Fruit fly (Drosophila melanogaster) whole organism: ENCODE measurements around the gene CG16713.

Experiments used
- CG8478 ChIP-seq: fragments of >200 bp; optimal IDR thresholded peaks from 2 replicates; lab custom pipeline; 2018; ENCODE audit warnings: inconsistent platforms
- EcR ChIP-seq, 2 experiments: fragments of >200 bp; optimal IDR thresholded peaks; 2 replicates each; lab custom pipeline; 2017; ENCODE audit warnings: missing biosample characterization in 2 of 2, missing genetic modification characterization in 2 of 2, missing genetic modification reagents in 2 of 2
- pan ChIP-seq: fragments of >200 bp; optimal IDR thresholded peaks from 2 replicates; lab custom pipeline; 2017

DNA sequence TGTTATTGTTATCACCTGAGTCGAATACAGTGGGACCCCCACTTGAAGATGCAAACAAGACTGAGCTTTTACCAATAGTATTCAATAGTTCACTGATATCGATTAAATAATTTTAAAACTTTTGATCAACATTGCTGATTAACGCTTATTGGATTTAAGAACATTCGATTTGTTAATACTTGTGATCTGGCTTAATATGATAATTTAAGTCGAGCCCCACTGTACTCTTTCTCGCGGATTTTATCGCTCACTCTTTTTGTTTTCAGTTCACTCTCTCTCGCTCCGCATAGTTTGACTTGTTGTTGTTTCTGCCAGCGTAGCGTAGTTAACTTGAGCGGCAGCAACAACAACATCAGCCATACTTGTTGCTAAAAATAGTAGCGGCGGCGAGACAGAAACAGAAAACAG lies 39.5 kb downstream of the CG16713 start:
- TF ChIP-seq CG8478 (lab: Kevin White, UChicago) (no peak), EcR (GFP tag; optimal IDR thresholded peaks at IDR 0.05; lab: Kevin White, UChicago) (no peak), pan (no peak)
